Fruit fly (Drosophila melanogaster) whole organism, wandering third instar larva: ENCODE data around the gene eIF5B.

Experiments used
- HLH106 ChIP-seq: fragments of 200-800 bp; optimal IDR thresholded peaks from 3 replicates; lab custom pipeline; 2019; ENCODE audit warnings: missing biosample characterization, mild to moderate bottlenecking, missing genetic modification characterization, moderate library complexity
- N ChIP-seq: fragments of >200 bp; optimal IDR thresholded peaks from 2 replicates; lab custom pipeline; 2018; ENCODE audit warnings: missing biosample characterization, missing external identifiers, missing genetic modification characterization
- h ChIP-seq: fragments of 200-800 bp; sonication (Bioruptor generic); optimal IDR thresholded peaks from 3 replicates; lab custom pipeline; 2016; ENCODE audit warnings: missing biosample characterization, mild to moderate bottlenecking, missing genetic modification characterization
- usp ChIP-seq: fragments of >200 bp; optimal IDR thresholded peaks from 2 replicates; lab custom pipeline; 2017; ENCODE audit warnings: missing biosample characterization, missing genetic modification characterization

DNA sequence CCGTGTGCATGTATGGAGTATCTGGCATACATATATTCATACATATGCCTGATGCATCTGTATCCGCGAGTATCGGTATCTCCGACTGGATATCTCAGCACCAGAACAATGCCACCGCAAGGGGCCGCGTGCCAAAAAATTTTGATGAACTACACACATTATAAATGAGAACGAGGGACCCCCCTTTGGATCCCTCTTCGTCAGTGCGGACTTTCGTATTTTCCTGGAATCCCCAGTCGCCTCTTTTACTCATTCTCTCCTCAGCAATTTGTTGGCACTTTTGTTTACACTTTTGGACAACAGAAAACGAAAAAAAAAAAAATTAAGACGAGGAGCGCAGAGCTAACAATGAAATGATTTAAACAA lies 75.4 kb downstream of the eIF5B start:
- TF ChIP-seq N (no peak), HLH106 (tag; lab: Kevin White, UChicago) (no peak), usp (GFP tag; lab: Kevin White, UChicago) (no peak), h (GFP tag; lab: Kevin White, UChicago) (no peak)
